Worm (Caenorhabditis elegans): ENCODE results near the gene chil-26.

- TF ChIP-seq ztf-11 (tag; optimal IDR thresholded peaks at IDR 0.05) (no peak), M03D4.4 (tag; optimal IDR thresholded peaks at IDR 0.05) (no peak), snpc-4 (tag; optimal IDR thresholded peaks at IDR 0.05) (no peak), nhr-237 (tag; optimal IDR thresholded peaks at IDR 0.05) (no peak), blmp-1 (tag; optimal IDR thresholded peaks at IDR 0.05) (no peak), sptf-1 (tag; optimal IDR thresholded peaks at IDR 0.05) (no peak), unc-39 (tag; optimal IDR thresholded peaks at IDR 0.05) (no peak), pha-4 (tag; optimal IDR thresholded peaks at IDR 0.05) (no peak), mep-1 (tag; optimal IDR thresholded peaks at IDR 0.05) (peak; percentile 6)
These were observed 16.2 kb downstream of the chil-26 start for ce11 chrII:9491045-9491444.

All from whole organism, mixed stage, embryonic.